Fruit fly (Drosophila melanogaster) whole organism, adult: ENCODE results near the gene CG16957.

Experiments used
- CG11617 ChIP-seq: fragments of 200-800 bp; sonication (Bioruptor generic); optimal IDR thresholded peaks from 2 replicates; lab custom pipeline; 2017; ENCODE audit warnings: mild to moderate bottlenecking, missing biosample characterization, missing genetic modification reagents, missing genetic modification characterization
- CG14711 ChIP-seq: fragments of 200-800 bp; sonication (Bioruptor generic); optimal IDR thresholded peaks from 2 replicates; lab custom pipeline; 2018; ENCODE audit warnings: missing biosample characterization, mild to moderate bottlenecking, missing genetic modification characterization, moderate library complexity
- CG1620 ChIP-seq: fragments of 200-800 bp; sonication (Bioruptor generic); optimal IDR thresholded peaks from 2 replicates; lab custom pipeline; 2016; ENCODE audit warnings: missing biosample characterization, missing genetic modification characterization
- Crg-1 ChIP-seq: fragments of 200-800 bp; sonication (Bioruptor generic); optimal IDR thresholded peaks from 2 replicates; lab custom pipeline; 2016; ENCODE audit warnings: missing biosample characterization, missing genetic modification characterization
- Hr96 ChIP-seq: fragments of 200-800 bp; sonication (Bioruptor generic); optimal IDR thresholded peaks from 2 replicates; lab custom pipeline; 2016; ENCODE audit warnings: missing biosample characterization, missing genetic modification characterization
- kay ChIP-seq: fragments of 200-800 bp; sonication (Bioruptor generic); peaks from one replicate; lab custom pipeline; 2016; ENCODE audit warnings: missing biosample characterization, missing genetic modification characterization, borderline replicate concordance

DNA sequence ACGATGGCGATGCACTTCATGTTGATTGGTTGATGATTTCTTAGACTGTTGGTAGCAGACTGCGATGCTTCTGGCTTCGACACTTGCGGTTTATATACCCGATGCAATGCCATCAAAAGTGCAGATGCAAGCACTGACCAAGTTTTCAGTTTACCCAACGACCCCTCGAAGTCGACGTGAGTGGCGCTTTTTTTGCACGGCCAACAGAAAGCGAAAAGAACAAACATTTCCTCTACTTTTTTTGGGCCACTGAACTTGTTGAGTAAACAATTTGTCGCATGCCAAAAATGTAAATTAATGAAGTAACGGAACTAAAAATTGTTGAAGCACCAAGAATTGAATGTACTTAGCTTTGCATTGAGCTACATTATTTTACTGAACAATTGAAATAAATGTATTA, 15.6 kb upstream of the CG16957 start, which contains the start of gene Vm34Ca:
- TF ChIP-seq CG1620 (GFP tag; lab: Kevin White, UChicago) (no peak), Crg-1 (GFP tag; lab: Kevin White, UChicago) (no peak), Hr96 (GFP tag; lab: Kevin White, UChicago) (no peak), kay (no peak), CG14711 (no peak), CG11617 (GFP tag; lab: Kevin White, UChicago) (no peak)
